Fruit fly (Drosophila melanogaster) whole organism, pupa: ENCODE results near the gene RhoGAP16F.

ENCODE experiments used
- CG34367 ChIP-seq: fragments of 200-800 bp; sonication (Bioruptor generic); optimal IDR thresholded peaks from 2 replicates; lab custom pipeline; 2018; ENCODE audit warnings: missing biosample characterization, mild to moderate bottlenecking, missing genetic modification characterization
- D1 ChIP-seq: fragments of 200-800 bp; sonication (Bioruptor generic); optimal IDR thresholded peaks from 2 replicates; lab custom pipeline; 2018; ENCODE audit warnings: missing biosample characterization, mild to moderate bottlenecking, missing genetic modification characterization, moderate library complexity
- Ets98B ChIP-seq: fragments of 200-800 bp; sonication (Bioruptor generic); IDR thresholded peaks from 2 replicates; pipeline ENCODE4 v1.3.6; 2022; ENCODE audit warnings: missing biosample characterization, missing genetic modification characterization
- Pif1A ChIP-seq: fragments of 200-800 bp; sonication (Bioruptor generic); optimal IDR thresholded peaks from 3 replicates; lab custom pipeline; 2016; ENCODE audit warnings: missing biosample characterization, missing genetic modification characterization
- fd96Ca ChIP-seq: fragments of 200-800 bp; sonication (Bioruptor generic); IDR thresholded peaks from 3 replicates; pipeline ENCODE4 v1.3.6; 2022; ENCODE audit warnings: missing biosample characterization, missing genetic modification characterization

DNA sequence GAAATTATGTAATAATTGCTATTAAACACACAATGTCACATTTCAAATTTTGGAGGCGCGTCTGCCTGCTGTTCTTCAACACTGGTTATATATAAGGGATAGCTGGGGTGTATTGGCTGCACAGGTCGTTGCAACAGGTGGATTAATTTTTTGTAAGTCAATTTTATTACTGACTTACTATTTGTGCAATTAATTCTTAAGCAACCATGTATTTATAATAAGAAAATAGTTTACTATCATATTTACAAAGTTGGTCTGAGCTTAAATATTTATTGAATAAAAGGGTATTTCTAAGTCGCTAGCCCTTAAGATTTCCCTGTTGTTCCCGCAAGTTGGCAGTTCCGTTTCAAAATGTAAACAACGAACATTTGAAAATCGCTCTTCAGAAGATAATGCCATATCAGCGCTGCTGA lies at the start of gene RhoGAP16F:
- TF ChIP-seq CG34367: peak; percentile 72
- no peak for TF ChIP-seq D1 (tag; lab: Kevin White, UChicago)
- TF ChIP-seq fd96Ca (GFP tag; lab: Robert Waterston, UW): peak; percentile 70
- TF ChIP-seq Ets98B (GFP tag; lab: Robert Waterston, UW): peak; percentile 66
- TF ChIP-seq Pif1A (GFP tag; lab: Kevin White, UChicago): peak; percentile 76
